Worm (Caenorhabditis elegans) whole organism, L2 larva: ENCODE measurements around the gene T04F3.3.

Experiments used
- C34F6.9 ChIP-seq: fragments of 150-350 bp; optimal IDR thresholded peaks from 2 replicates; lab custom pipeline; 2014; ENCODE audit warnings: missing biosample characterization, missing genetic modification characterization
- F13H6.1 ChIP-seq: sonication (generic microtip); optimal IDR thresholded peaks from 2 replicates; lab custom pipeline; 2016; ENCODE audit warnings: missing genetic modification characterization, missing compliant biosample characterization
- R02D3.7 ChIP-seq: fragments of 150-350 bp; optimal IDR thresholded peaks from 2 replicates; lab custom pipeline; 2014; ENCODE audit warnings: missing biosample characterization, missing genetic modification characterization
- Y55F3AM.14 ChIP-seq: fragments of 200-800 bp; sonication (Bioruptor generic); optimal IDR thresholded peaks from 2 replicates; lab custom pipeline; 2018; ENCODE audit warnings: mild to moderate bottlenecking, missing genetic modification characterization, missing compliant biosample characterization
- ZK546.5 ChIP-seq: sonication (generic microtip); optimal IDR thresholded peaks from 2 replicates; lab custom pipeline; 2017; ENCODE audit warnings: missing biosample characterization, missing genetic modification characterization
- alr-1 ChIP-seq: fragments of 150-350 bp; optimal IDR thresholded peaks from 2 replicates; lab custom pipeline; 2014; ENCODE audit warnings: missing biosample characterization, missing genetic modification characterization
- aly-2 ChIP-seq: fragments of 150-350 bp; optimal IDR thresholded peaks from 2 replicates; lab custom pipeline; 2014; ENCODE audit warnings: missing biosample characterization, missing genetic modification characterization
- ama-1 ChIP-seq: fragments of 150-350 bp; optimal IDR thresholded peaks from 2 replicates; lab custom pipeline; 2018; ENCODE audit warnings: inconsistent platforms
- blmp-1 ChIP-seq: sonication (generic microtip); optimal IDR thresholded peaks from 2 replicates; lab custom pipeline; 2017; ENCODE audit warnings: missing genetic modification characterization, mild to moderate bottlenecking, missing compliant biosample characterization, antibody characterized with exemption, moderate library complexity; ENCODE audit not compliant: insufficient read depth
- ceh-16 ChIP-seq: fragments of 150-350 bp; optimal IDR thresholded peaks from 2 replicates; lab custom pipeline; 2014; ENCODE audit warnings: missing biosample characterization, missing genetic modification characterization
- ceh-82 ChIP-seq: fragments of 150-350 bp; optimal IDR thresholded peaks from 2 replicates; lab custom pipeline; 2014; ENCODE audit warnings: missing biosample characterization, missing genetic modification characterization
- crh-2 ChIP-seq: sonication (generic microtip); optimal IDR thresholded peaks from 2 replicates; lab custom pipeline; 2017; ENCODE audit warnings: missing biosample characterization, missing genetic modification characterization
- dmd-4 ChIP-seq: sonication (generic microtip); optimal IDR thresholded peaks from 2 replicates; lab custom pipeline; 2017; ENCODE audit warnings: missing biosample characterization, missing genetic modification characterization
- egl-27 ChIP-seq: sonication (generic microtip); optimal IDR thresholded peaks from 3 replicates; lab custom pipeline; 2017; ENCODE audit warnings: missing biosample characterization, missing genetic modification reagents, missing genetic modification characterization
- elt-1 ChIP-seq: fragments of 150-350 bp; optimal IDR thresholded peaks from 2 replicates; lab custom pipeline; 2014; ENCODE audit warnings: missing biosample characterization, missing genetic modification characterization
- elt-3 ChIP-seq: sonication (generic microtip); optimal IDR thresholded peaks from 2 replicates; lab custom pipeline; 2017; ENCODE audit warnings: missing biosample characterization, missing genetic modification characterization
- fos-1 ChIP-seq: fragments of 150-350 bp; optimal IDR thresholded peaks from 2 replicates; lab custom pipeline; 2014; ENCODE audit warnings: missing biosample characterization, missing genetic modification characterization
- gmeb-1 ChIP-seq: fragments of 150-350 bp; optimal IDR thresholded peaks from 2 replicates; lab custom pipeline; 2014; ENCODE audit warnings: missing biosample characterization, missing genetic modification characterization
- lin-11 ChIP-seq: fragments of 150-350 bp; sonication (generic microtip); optimal IDR thresholded peaks from 2 replicates; lab custom pipeline; 2014; ENCODE audit warnings: missing biosample characterization, missing genetic modification characterization, inconsistent platforms, mixed read lengths
- lin-13 ChIP-seq: fragments of 150-350 bp; optimal IDR thresholded peaks from 2 replicates; lab custom pipeline; 2014; ENCODE audit warnings: missing biosample characterization, missing genetic modification reagents, missing genetic modification characterization
- lin-39 ChIP-seq: fragments of 150-350 bp; optimal IDR thresholded peaks from 2 replicates; lab custom pipeline; 2014; ENCODE audit warnings: missing biosample characterization, missing genetic modification reagents, missing genetic modification characterization
- lsy-2 ChIP-seq, 2 experiments: fragments of 150-350 bp in 1 of 2; sonication (generic microtip) in 1 of 2; optimal IDR thresholded peaks; 2 replicates each; lab custom pipeline; 2014 to 2017; ENCODE audit warnings: missing biosample characterization in 2 of 2, missing genetic modification characterization in 2 of 2
- mab-5 ChIP-seq: fragments of 150-350 bp; optimal IDR thresholded peaks from 2 replicates; lab custom pipeline; 2014; ENCODE audit warnings: missing biosample characterization, missing genetic modification characterization
- mbf-1 ChIP-seq: sonication (generic microtip); optimal IDR thresholded peaks from 2 replicates; lab custom pipeline; 2017; ENCODE audit warnings: missing biosample characterization, missing genetic modification characterization
- mdl-1 ChIP-seq, 2 experiments: fragments of 150-350 bp in 1 of 2; sonication (generic microtip) in 1 of 2; optimal IDR thresholded peaks; 2 replicates each; lab custom pipeline; 2017; ENCODE audit warnings: missing biosample characterization in 2 of 2, missing genetic modification characterization in 2 of 2
- nhr-10 ChIP-seq: sonication (generic microtip); optimal IDR thresholded peaks from 2 replicates; lab custom pipeline; 2017; ENCODE audit warnings: missing biosample characterization, missing genetic modification characterization
- nhr-11 ChIP-seq: fragments of 150-350 bp; optimal IDR thresholded peaks from 2 replicates; lab custom pipeline; 2014; ENCODE audit warnings: missing biosample characterization, missing genetic modification characterization
- nhr-12 ChIP-seq: fragments of 150-350 bp; optimal IDR thresholded peaks from 2 replicates; lab custom pipeline; 2014; ENCODE audit warnings: missing biosample characterization, missing genetic modification characterization
- nhr-129 ChIP-seq: fragments of 150-350 bp; optimal IDR thresholded peaks from 2 replicates; lab custom pipeline; 2014; ENCODE audit warnings: missing biosample characterization, missing genetic modification characterization
- nhr-21 ChIP-seq: fragments of 150-350 bp; optimal IDR thresholded peaks from 2 replicates; lab custom pipeline; 2014; ENCODE audit warnings: missing biosample characterization, missing genetic modification characterization
- nhr-23 ChIP-seq: fragments of 150-350 bp; optimal IDR thresholded peaks from 2 replicates; lab custom pipeline; 2014; ENCODE audit warnings: missing biosample characterization, missing genetic modification reagents, missing genetic modification characterization
- nhr-237 ChIP-seq: fragments of 150-350 bp; optimal IDR thresholded peaks from 2 replicates; lab custom pipeline; 2014; ENCODE audit warnings: missing biosample characterization, missing genetic modification characterization
- nhr-25 ChIP-seq: fragments of 150-350 bp; sonication (generic microtip); optimal IDR thresholded peaks from 3 replicates; lab custom pipeline; 2014; ENCODE audit warnings: missing biosample characterization, missing genetic modification characterization
- nhr-6 ChIP-seq: fragments of 150-350 bp; optimal IDR thresholded peaks from 2 replicates; lab custom pipeline; 2014; ENCODE audit warnings: missing biosample characterization, missing genetic modification characterization
- nhr-77 ChIP-seq: fragments of 150-350 bp; optimal IDR thresholded peaks from 2 replicates; lab custom pipeline; 2014; ENCODE audit warnings: missing biosample characterization, missing genetic modification characterization
- peb-1 ChIP-seq: fragments of 150-350 bp; optimal IDR thresholded peaks from 2 replicates; lab custom pipeline; 2014; ENCODE audit warnings: missing biosample characterization, missing genetic modification characterization
- sem-4 ChIP-seq: fragments of 150-350 bp; optimal IDR thresholded peaks from 2 replicates; lab custom pipeline; 2014; ENCODE audit warnings: missing biosample characterization, missing genetic modification reagents, missing genetic modification characterization
- skn-1 ChIP-seq: sonication (generic microtip); optimal IDR thresholded peaks from 2 replicates; lab custom pipeline; 2017; ENCODE audit warnings: missing biosample characterization, missing genetic modification characterization
- sma-3 ChIP-seq: sonication (generic microtip); optimal IDR thresholded peaks from 2 replicates; lab custom pipeline; 2016; ENCODE audit warnings: missing genetic modification reagents, missing genetic modification characterization, missing compliant biosample characterization
- sma-9 ChIP-seq, 2 experiments: fragments of 150-350 bp in 1 of 2; sonication (generic microtip) in 1 of 2; optimal IDR thresholded peaks; 2 replicates each; lab custom pipeline; 2014 to 2016; ENCODE audit warnings: missing genetic modification characterization in 2 of 2, mild to moderate bottlenecking in 1 of 2, missing biosample characterization in 1 of 2, missing compliant biosample characterization in 1 of 2, missing genetic modification reagents in 1 of 2, moderate library complexity in 1 of 2
- snpc-4 ChIP-seq: fragments of 150-350 bp; optimal IDR thresholded peaks from 2 replicates; lab custom pipeline; 2014; ENCODE audit warnings: missing biosample characterization, missing genetic modification characterization
- unc-39 ChIP-seq: fragments of 150-350 bp; optimal IDR thresholded peaks from 2 replicates; lab custom pipeline; 2014; ENCODE audit warnings: missing biosample characterization, missing genetic modification characterization
- unc-55 ChIP-seq: fragments of 150-350 bp; sonication (generic microtip); optimal IDR thresholded peaks from 3 replicates; lab custom pipeline; 2014; ENCODE audit warnings: missing biosample characterization, missing genetic modification reagents, missing genetic modification characterization
- unc-62 ChIP-seq: fragments of 150-350 bp; optimal IDR thresholded peaks from 2 replicates; lab custom pipeline; 2014; ENCODE audit warnings: missing biosample characterization, missing genetic modification reagents, missing genetic modification characterization
- zag-1 ChIP-seq: fragments of 150-350 bp; optimal IDR thresholded peaks from 2 replicates; lab custom pipeline; 2014; ENCODE audit warnings: missing biosample characterization, missing genetic modification characterization
- ztf-1 ChIP-seq: fragments of 200-800 bp; sonication (Bioruptor generic); conservative IDR thresholded peaks from 2 replicates; pipeline ENCODE4 v1.3.6; 2022; ENCODE audit warnings: missing genetic modification characterization, missing compliant biosample characterization
- ztf-11 ChIP-seq: sonication (generic microtip); optimal IDR thresholded peaks from 2 replicates; lab custom pipeline; 2017; ENCODE audit warnings: missing biosample characterization, missing genetic modification characterization
- ztf-4 ChIP-seq: fragments of 150-350 bp; optimal IDR thresholded peaks from 2 replicates; lab custom pipeline; 2014; ENCODE audit warnings: missing biosample characterization, missing genetic modification characterization

The T04F3.3 gene

ce11 chrV:11799252-11799822, 40.6 kb downstream of the T04F3.3 start:
- peak; percentile 99 for TF ChIP-seq sma-9 (GFP tag; optimal IDR thresholded peaks at IDR 0.05; lab: Kevin White, UChicago)
- TF ChIP-seq sma-9 (tag; optimal IDR thresholded peaks at IDR 0.05; lab: Kevin White, UChicago), result peak; percentile 42
- peak; percentile 82 for TF ChIP-seq Y55F3AM.14 (GFP tag; lab: Kevin White, UChicago)
- TF ChIP-seq elt-3, result no peak
- TF ChIP-seq nhr-12 (tag; lab: Kevin White, UChicago), result no peak
- no peak for TF ChIP-seq nhr-11 (tag; lab: Kevin White, UChicago)
- no peak for TF ChIP-seq unc-39 (tag; lab: Kevin White, UChicago)
- TF ChIP-seq crh-2, result peak; percentile 65
- TF ChIP-seq unc-62 (GFP tag; lab: Kevin White, UChicago), result no peak
- TF ChIP-seq gmeb-1, result peak; percentile 36
- no peak for TF ChIP-seq aly-2 (tag; lab: Kevin White, UChicago)
- no peak for TF ChIP-seq ceh-82
- no peak for TF ChIP-seq nhr-6 (tag; lab: Kevin White, UChicago)
- no peak for TF ChIP-seq lin-11 (tag; lab: Kevin White, UChicago)
- TF ChIP-seq nhr-23 (tag; lab: Kevin White, UChicago), result no peak
- TF ChIP-seq ama-1, result no peak
- TF ChIP-seq unc-55 (GFP tag; lab: Kevin White, UChicago), result no peak
- no peak for TF ChIP-seq ztf-1
- TF ChIP-seq dmd-4 (tag; lab: Kevin White, UChicago), result no peak
- TF ChIP-seq elt-1 (tag; lab: Kevin White, UChicago), result no peak
- peak; percentile 98 for TF ChIP-seq nhr-21 (tag; lab: Kevin White, UChicago)
- TF ChIP-seq nhr-129, result peak; percentile 14
- TF ChIP-seq ceh-16 (tag; lab: Kevin White, UChicago), result no peak
- TF ChIP-seq ztf-4 (tag; lab: Kevin White, UChicago), result no peak
- no peak for TF ChIP-seq zag-1 (tag; lab: Kevin White, UChicago)
- peak; percentile 97 for TF ChIP-seq sma-3 (GFP tag; lab: Kevin White, UChicago)
- TF ChIP-seq nhr-237, result no peak
- TF ChIP-seq skn-1, result no peak
- TF ChIP-seq ZK546.5 (tag; lab: Kevin White, UChicago), result no peak
- no peak for TF ChIP-seq mab-5 (tag; lab: Kevin White, UChicago)
- peak in 1 of 2 experiments; percentile 51 for TF ChIP-seq lsy-2 (tag; optimal IDR thresholded peaks at IDR 0.05; lab: Kevin White, UChicago)
- TF ChIP-seq C34F6.9 (tag; lab: Kevin White, UChicago), result no peak
- no peak for TF ChIP-seq R02D3.7 (tag; lab: Kevin White, UChicago)
- no peak for TF ChIP-seq lin-39 (tag; lab: Kevin White, UChicago)
- TF ChIP-seq mbf-1 (tag; lab: Kevin White, UChicago), result no peak
- no peak for TF ChIP-seq fos-1 (tag; lab: Kevin White, UChicago)
- TF ChIP-seq egl-27, result peak; percentile 59
- peak; percentile 83 for TF ChIP-seq F13H6.1 (tag; lab: Kevin White, UChicago)
- TF ChIP-seq nhr-25, result peak; percentile 96
- TF ChIP-seq lin-13 (GFP tag; lab: Kevin White, UChicago), result no peak
- TF ChIP-seq peb-1 (tag; lab: Kevin White, UChicago), result no peak
- TF ChIP-seq blmp-1 (tag; lab: Kevin White, UChicago), result peak; percentile 95
- TF ChIP-seq alr-1, result no peak
- TF ChIP-seq nhr-77 (tag; lab: Kevin White, UChicago), result no peak
- peak; percentile 82 for TF ChIP-seq sem-4 (tag; lab: Kevin White, UChicago)
- no peak for TF ChIP-seq nhr-10 (tag; lab: Kevin White, UChicago)
- TF ChIP-seq snpc-4 (tag; lab: Kevin White, UChicago), result no peak
- peak; percentile 92 to 93 for TF ChIP-seq mdl-1 (tag; optimal IDR thresholded peaks at IDR 0.05; lab: Kevin White, UChicago)
- no peak for TF ChIP-seq ztf-11 (tag; lab: Kevin White, UChicago)
